Fruit fly (Drosophila melanogaster): ENCODE results near the gene SsRbeta.

DNA sequence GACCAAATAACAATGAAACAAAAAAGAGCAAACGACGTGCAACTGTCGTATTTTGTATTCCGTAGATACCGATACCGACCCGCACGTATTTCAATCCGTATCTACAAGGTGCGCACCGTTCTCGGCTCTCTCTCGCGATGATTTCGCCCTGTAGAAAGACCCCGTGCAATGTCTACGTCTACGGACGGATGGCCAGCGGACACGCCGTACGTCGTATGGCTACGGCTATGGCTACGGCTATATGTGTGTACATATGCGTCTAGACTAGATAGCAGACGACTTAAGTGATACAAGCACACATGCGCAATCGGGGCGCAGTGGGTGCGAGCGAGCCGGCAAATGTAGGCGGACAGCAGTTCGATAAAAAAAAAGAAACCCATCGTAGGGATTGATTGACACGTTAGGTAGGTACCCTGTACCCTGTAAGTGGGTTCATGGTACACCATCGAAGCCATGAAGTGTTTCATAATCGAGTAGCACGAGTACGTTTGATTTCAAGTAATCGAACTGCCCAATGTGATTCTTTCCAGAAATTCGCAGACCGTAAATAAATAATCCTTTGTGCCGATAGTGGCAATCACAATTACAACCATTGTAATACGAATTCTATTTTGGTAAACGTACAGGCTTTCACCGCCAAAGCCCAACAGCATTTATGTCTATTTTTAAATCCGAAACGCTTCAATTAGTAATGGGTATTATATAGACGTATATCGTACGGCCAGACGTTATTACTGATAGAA, 20.2 kb downstream of the SsRbeta start:
- TF ChIP-seq CG32006 (GFP tag; optimal IDR thresholded peaks at IDR 0.05) (peak; percentile 52), eg (GFP tag; IDR thresholded peaks at IDR 0.05) (0 out of 3 replicates have a peak, but pooled peaks have one; percentile 39), acj6 (GFP tag; optimal IDR thresholded peaks at IDR 0.05) (peak; percentile 34), CG3032 (tag; optimal IDR thresholded peaks at IDR 0.05) (peak; percentile 0), CG31627 (GFP tag; optimal IDR thresholded peaks at IDR 0.05) (no peak), Hr39 (GFP tag; optimal IDR thresholded peaks at IDR 0.05) (peak; percentile 23), Blimp-1 (GFP tag; optimal IDR thresholded peaks at IDR 0.05) (no peak), Smox (GFP tag; optimal IDR thresholded peaks at IDR 0.05) (no peak), CG34406 (GFP tag; optimal IDR thresholded peaks at IDR 0.05) (peak; percentile 24), CG11762 (GFP tag; optimal IDR thresholded peaks at IDR 0.05; ENCODE audit: insufficient read depth) (peak; percentile 37), fd59A (GFP tag; optimal IDR thresholded peaks at IDR 0.05) (peak; percentile 30), CG6276 (GFP tag; optimal IDR thresholded peaks at IDR 0.05) (no peak), CG8119 (GFP tag; IDR thresholded peaks at IDR 0.05) (no peak)

Measured in whole organism, prepupa.